Fruit fly (Drosophila melanogaster) whole organism, prepupa: ENCODE results near the gene CG3224.

Experiments
- CG32006 ChIP-seq: fragments of 200-800 bp; sonication (Bioruptor generic); optimal IDR thresholded peaks from 3 replicates; lab custom pipeline; 2017; ENCODE audit warnings: missing biosample characterization, mild to moderate bottlenecking, missing genetic modification characterization
- CG3919 ChIP-seq: fragments of 200-800 bp; sonication (Bioruptor generic); optimal IDR thresholded peaks from 3 replicates; lab custom pipeline; 2016; ENCODE audit warnings: missing biosample characterization, missing genetic modification characterization
- CG4318 ChIP-seq: fragments of 200-800 bp; sonication (Bioruptor generic); optimal IDR thresholded peaks from 3 replicates; lab custom pipeline; 2017; ENCODE audit warnings: missing biosample characterization, mild to moderate bottlenecking, missing genetic modification characterization
- CG6276 ChIP-seq: fragments of 200-800 bp; sonication (Bioruptor generic); optimal IDR thresholded peaks from 2 replicates; lab custom pipeline; 2017; ENCODE audit warnings: missing biosample characterization, mild to moderate bottlenecking, missing genetic modification characterization
- CG6792 ChIP-seq: fragments of 200-800 bp; sonication (Bioruptor generic); optimal IDR thresholded peaks from 3 replicates; lab custom pipeline; 2016; ENCODE audit warnings: missing biosample characterization, missing genetic modification characterization
- CG8632 ChIP-seq: fragments of 200-800 bp; sonication (Bioruptor generic); optimal IDR thresholded peaks from 3 replicates; lab custom pipeline; 2016; ENCODE audit warnings: missing biosample characterization, missing genetic modification characterization
- Eip93F ChIP-seq: fragments of 200-800 bp; sonication (Bioruptor generic); optimal IDR thresholded peaks from 2 replicates; lab custom pipeline; 2016; ENCODE audit warnings: missing biosample characterization, mild to moderate bottlenecking, missing genetic modification characterization
- Sox102F ChIP-seq: fragments of 200-800 bp; sonication (Bioruptor generic); optimal IDR thresholded peaks from 2 replicates; lab custom pipeline; 2016; ENCODE audit warnings: missing biosample characterization, mild to moderate bottlenecking, missing genetic modification characterization
- fd59A ChIP-seq: fragments of 200-800 bp; sonication (Bioruptor generic); optimal IDR thresholded peaks from 2 replicates; lab custom pipeline; 2017; ENCODE audit warnings: missing biosample characterization, mild to moderate bottlenecking, missing genetic modification characterization, missing genetic modification reagents

DNA sequence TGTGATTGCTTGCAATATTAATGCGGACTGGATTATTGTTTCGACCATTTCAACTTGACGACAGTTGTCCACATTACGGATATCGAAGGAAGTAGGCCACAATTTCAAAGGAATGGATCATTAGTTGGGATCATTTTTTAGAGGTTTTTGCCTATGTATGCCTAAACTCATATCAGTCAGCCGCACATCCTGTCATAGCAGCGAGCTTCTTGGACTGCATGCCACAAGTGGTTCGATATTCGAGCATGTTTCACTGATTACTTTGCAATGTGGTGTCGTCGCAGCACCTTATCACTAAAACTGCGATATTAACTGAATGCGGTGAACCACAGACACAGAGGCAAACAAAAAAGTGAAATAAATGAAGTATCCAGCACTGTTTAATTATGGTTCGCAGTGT, 2.7 kb upstream of the CG3224 start:
- TF ChIP-seq fd59A (GFP tag; lab: Kevin White, UChicago): no peak
- TF ChIP-seq CG6792 (GFP tag; lab: Kevin White, UChicago): no peak
- TF ChIP-seq CG3919 (GFP tag; lab: Kevin White, UChicago): no peak
- TF ChIP-seq Sox102F (GFP tag; lab: Kevin White, UChicago): no peak
- TF ChIP-seq CG4318 (GFP tag; lab: Kevin White, UChicago): no peak
- TF ChIP-seq Eip93F (GFP tag; lab: Kevin White, UChicago): no peak
- no peak for TF ChIP-seq CG8632 (GFP tag; lab: Kevin White, UChicago)
- no peak for TF ChIP-seq CG6276
- no peak for TF ChIP-seq CG32006 (GFP tag; lab: Kevin White, UChicago)
